Worm (Caenorhabditis elegans) whole organism, L4 larva: ENCODE results near the gene T12G3.2.

ENCODE experiments used
- daf-12 ChIP-seq: fragments of 150-350 bp; optimal IDR thresholded peaks from 2 replicates; lab custom pipeline; 2014; ENCODE audit warnings: missing biosample characterization, missing genetic modification reagents, missing genetic modification characterization
- fos-1 ChIP-seq: fragments of 150-350 bp; optimal IDR thresholded peaks from 2 replicates; lab custom pipeline; 2014; ENCODE audit warnings: missing biosample characterization, missing genetic modification characterization
- lin-13 ChIP-seq: fragments of 150-350 bp; optimal IDR thresholded peaks from 2 replicates; lab custom pipeline; 2014; ENCODE audit warnings: missing biosample characterization, missing genetic modification reagents, missing genetic modification characterization
- mes-2 ChIP-seq: sonication (generic microtip); optimal IDR thresholded peaks from 2 replicates; lab custom pipeline; 2016; ENCODE audit warnings: missing genotype, mild to moderate bottlenecking, missing genetic modification characterization, missing compliant biosample characterization; ENCODE audit not compliant: poor library complexity, severe bottlenecking
- nhr-77 ChIP-seq: fragments of 150-350 bp; optimal IDR thresholded peaks from 2 replicates; lab custom pipeline; 2014; ENCODE audit warnings: missing biosample characterization, missing genetic modification characterization
- rbr-2 ChIP-seq: sonication (generic microtip); optimal IDR thresholded peaks from 2 replicates; lab custom pipeline; 2016; ENCODE audit warnings: missing genotype, missing genetic modification characterization, missing compliant biosample characterization
- zag-1 ChIP-seq: fragments of 150-350 bp; optimal IDR thresholded peaks from 2 replicates; lab custom pipeline; 2014; ENCODE audit warnings: missing biosample characterization, missing genetic modification characterization

ce11 chrIV:12056603-12057002, 9.8 kb upstream of the T12G3.2 start, which contains the start of gene K08E4.2:
- TF ChIP-seq rbr-2 (tag; lab: Kevin White, UChicago): no peak
- no peak for TF ChIP-seq zag-1
- no peak for TF ChIP-seq fos-1 (tag; lab: Kevin White, UChicago)
- no peak for TF ChIP-seq mes-2 (tag; lab: Kevin White, UChicago)
- TF ChIP-seq daf-12 (tag; lab: Kevin White, UChicago): no peak
- no peak for TF ChIP-seq nhr-77 (tag; lab: Kevin White, UChicago)
- TF ChIP-seq lin-13 (GFP tag; lab: Kevin White, UChicago): no peak
